Worm (Caenorhabditis elegans) whole organism, early embryonic: Measurements from ENCODE around the gene dhs-11.

Experiments
- B0310.2 ChIP-seq: sonication (generic microtip); optimal IDR thresholded peaks from 2 replicates; lab custom pipeline; 2016; ENCODE audit warnings: mild to moderate bottlenecking, missing genetic modification characterization, missing compliant biosample characterization
- F13C5.2 ChIP-seq: sonication (generic microtip); optimal IDR thresholded peaks from 2 replicates; lab custom pipeline; 2017; ENCODE audit warnings: mild to moderate bottlenecking, missing genetic modification characterization, inconsistent platforms, missing compliant biosample characterization
- ama-1 ChIP-seq: fragments of 150-350 bp; optimal IDR thresholded peaks from 2 replicates; lab custom pipeline; 2014
- ceh-36 ChIP-seq: sonication (generic microtip); optimal IDR thresholded peaks from 2 replicates; lab custom pipeline; 2016; ENCODE audit warnings: missing genetic modification characterization, inconsistent platforms, missing compliant biosample characterization
- ets-7 ChIP-seq: sonication (generic microtip); optimal IDR thresholded peaks from 2 replicates; lab custom pipeline; 2016; ENCODE audit warnings: missing genotype, missing genetic modification characterization, missing compliant biosample characterization
- flt-1 ChIP-seq: fragments of 200-800 bp; sonication (Bioruptor generic); IDR thresholded peaks from 2 replicates; pipeline ENCODE4 v1.3.6; 2022; ENCODE audit warnings: missing genetic modification characterization, missing compliant biosample characterization
- hmbx-1 ChIP-seq: sonication (generic microtip); optimal IDR thresholded peaks from 2 replicates; lab custom pipeline; 2016; ENCODE audit warnings: mild to moderate bottlenecking, missing genetic modification characterization, missing compliant biosample characterization
- hmg-4 ChIP-seq: fragments of 200-800 bp; sonication (Bioruptor generic); optimal IDR thresholded peaks from 2 replicates; lab custom pipeline; 2018; ENCODE audit warnings: mild to moderate bottlenecking, missing genetic modification characterization, missing compliant biosample characterization
- hnd-1 ChIP-seq: sonication (generic microtip); optimal IDR thresholded peaks from 2 replicates; lab custom pipeline; 2016; ENCODE audit warnings: missing genetic modification characterization, missing compliant biosample characterization
- pes-1 ChIP-seq: fragments of 200-800 bp; sonication (Bioruptor generic); IDR thresholded peaks from 2 replicates; pipeline ENCODE4 v1.3.6; 2022; ENCODE audit warnings: missing genetic modification reagents, missing genetic modification characterization, missing compliant biosample characterization
- scrt-1 ChIP-seq: fragments of 200-800 bp; sonication (Bioruptor generic); IDR thresholded peaks from 2 replicates; pipeline ENCODE4 v1.3.6; 2022; ENCODE audit warnings: missing genetic modification characterization, missing compliant biosample characterization
- tbx-11 ChIP-seq: fragments of 200-800 bp; sonication (Bioruptor generic); IDR thresholded peaks from 2 replicates; pipeline ENCODE4 v1.3.6; 2022; ENCODE audit warnings: missing genetic modification characterization, missing compliant biosample characterization
- tra-4 ChIP-seq: sonication (generic microtip); optimal IDR thresholded peaks from 2 replicates; lab custom pipeline; 2017; ENCODE audit warnings: missing genetic modification characterization, missing compliant biosample characterization

DNA sequence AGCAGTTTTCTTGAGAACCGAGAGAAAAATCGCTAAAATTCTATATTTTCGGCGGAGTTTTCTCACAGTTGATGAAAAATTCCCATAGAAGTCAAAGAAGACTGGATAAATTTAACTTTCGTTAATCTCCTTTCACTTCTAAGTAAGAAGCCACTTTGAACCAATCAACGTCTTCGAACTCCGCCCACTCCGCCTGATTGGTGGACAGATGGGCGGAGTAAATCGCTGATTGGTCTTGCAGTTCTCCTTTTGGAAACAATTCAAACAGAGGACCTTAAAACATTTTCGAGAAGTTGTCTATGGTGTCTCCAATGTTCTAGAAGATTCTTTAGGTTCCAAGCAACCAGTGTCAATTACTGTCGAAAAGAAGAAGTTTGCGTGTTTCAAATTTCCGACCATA, 15.7 kb upstream of the dhs-11 start:
- no peak for TF ChIP-seq ama-1 (lab: Kevin White, UChicago)
- no peak for TF ChIP-seq F13C5.2 (tag; lab: Kevin White, UChicago)
- no peak for TF ChIP-seq hnd-1 (tag; lab: Kevin White, UChicago)
- no peak for TF ChIP-seq scrt-1 (GFP tag; lab: Robert Waterston, UW)
- TF ChIP-seq hmg-4 (GFP tag; lab: Kevin White, UChicago), result no peak
- TF ChIP-seq B0310.2 (tag; lab: Kevin White, UChicago), result no peak
- TF ChIP-seq flt-1 (GFP tag; lab: Robert Waterston, UW), result no peak
- no peak for TF ChIP-seq pes-1 (GFP tag; lab: Robert Waterston, UW)
- TF ChIP-seq ets-7 (tag; lab: Kevin White, UChicago), result no peak
- no peak for TF ChIP-seq tbx-11 (GFP tag; lab: Robert Waterston, UW)
- no peak for TF ChIP-seq tra-4
- no peak for TF ChIP-seq ceh-36 (tag; lab: Kevin White, UChicago)
- no peak for TF ChIP-seq hmbx-1
